Fruit fly (Drosophila melanogaster) whole organism, prepupa: ENCODE results near the gene CG1737.

ENCODE experiments used
- Blimp-1 ChIP-seq: fragments of 200-800 bp; sonication (Bioruptor generic); optimal IDR thresholded peaks from 3 replicates; lab custom pipeline; 2017; ENCODE audit warnings: missing biosample characterization, missing genetic modification characterization, mild to moderate bottlenecking, moderate library complexity, missing genetic modification reagents
- CG11762 ChIP-seq: fragments of 200-800 bp; sonication (Bioruptor generic); optimal IDR thresholded peaks from 3 replicates; lab custom pipeline; 2016; ENCODE audit warnings: missing biosample characterization, missing genetic modification characterization; ENCODE audit not compliant: insufficient read depth
- CG7368 ChIP-seq: fragments of 200-800 bp; sonication (Bioruptor generic); optimal IDR thresholded peaks from 3 replicates; lab custom pipeline; 2016; ENCODE audit warnings: missing biosample characterization, missing genetic modification characterization
- svp ChIP-seq: fragments of 200-800 bp; sonication (Bioruptor generic); peaks from one replicate; lab custom pipeline; 2016; ENCODE audit warnings: missing biosample characterization, missing genetic modification characterization

DNA sequence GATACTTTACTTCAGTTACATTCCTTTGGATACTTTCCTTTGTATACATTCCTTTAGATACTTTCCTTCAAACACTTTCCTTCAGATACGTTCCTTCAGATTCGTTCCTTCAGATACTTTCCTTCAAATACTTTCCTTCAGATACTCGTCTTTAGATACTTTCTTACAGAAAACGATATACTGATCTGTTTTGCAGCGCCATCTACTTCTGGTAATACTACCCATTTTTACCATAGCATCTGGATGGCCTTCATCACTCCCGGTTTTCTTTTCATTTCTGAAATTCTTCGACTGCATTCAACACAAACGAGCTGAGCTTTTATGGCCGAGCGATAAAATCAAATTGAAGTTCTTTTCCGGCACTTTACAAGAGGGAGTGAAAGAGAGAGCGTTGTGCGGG, 30.5 kb upstream of the CG1737 start:
- TF ChIP-seq svp (GFP tag; lab: Kevin White, UChicago) = no peak
- no peak for TF ChIP-seq Blimp-1 (GFP tag; lab: Kevin White, UChicago)
- no peak for TF ChIP-seq CG7368 (GFP tag; lab: Kevin White, UChicago)
- TF ChIP-seq CG11762 (GFP tag; lab: Kevin White, UChicago) = no peak
